Worm (Caenorhabditis elegans): ENCODE measurements around the gene B0252.3.

Gene B0252.3

DNA sequence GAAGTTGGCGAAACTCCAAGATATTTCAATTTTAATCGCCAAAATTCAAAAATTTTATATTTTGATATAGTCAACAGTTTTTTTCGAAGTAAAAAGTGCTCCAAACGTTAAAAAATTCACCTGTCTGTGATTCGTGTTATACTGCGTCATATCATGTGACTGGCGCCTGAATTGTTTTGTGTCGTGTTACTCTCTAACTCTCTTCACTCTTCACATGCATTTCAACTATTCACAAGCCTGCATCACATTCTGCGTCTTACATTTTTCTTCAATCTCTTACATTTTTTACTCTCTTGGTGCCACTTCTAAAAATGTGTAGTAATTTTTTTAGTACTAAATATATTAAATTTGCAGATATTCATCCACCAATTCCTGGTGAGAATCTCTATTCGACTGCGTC is 20.9 kb upstream of the B0252.3 start, which contains the start of gene flcn-1 (continued):
- TF ChIP-seq ets-5 (GFP tag; IDR thresholded peaks at IDR 0.05) (no peak), unc-98 (GFP tag; IDR thresholded peaks at IDR 0.05) (no peak), dsc-1 (tag; optimal IDR thresholded peaks at IDR 0.05) (peak; percentile 7), ceh-63 (GFP tag; optimal IDR thresholded peaks at IDR 0.05) (no peak), snu-23 (GFP tag; optimal IDR thresholded peaks at IDR 0.05) (peak; percentile 74), lir-3 (tag; optimal IDR thresholded peaks at IDR 0.05; ENCODE audit: poor library complexity) (peak; percentile 9), nhr-47 (tag; optimal IDR thresholded peaks at IDR 0.05) (peak; percentile 67), dpl-1 (GFP tag; optimal IDR thresholded peaks at IDR 0.05) (peak in 2 of 3 experiments; percentile 10 to 37), lin-39 (tag; optimal IDR thresholded peaks at IDR 0.05) (peak; percentile 6), fkh-8 (tag; optimal IDR thresholded peaks at IDR 0.05) (peak; percentile 81), mep-1 (tag; optimal IDR thresholded peaks at IDR 0.05) (peak; percentile 76), C04F5.9 (tag; optimal IDR thresholded peaks at IDR 0.05) (peak; percentile 68), lsy-2 (tag; optimal IDR thresholded peaks at IDR 0.05) (peak; percentile 35 to 67), hpl-2 (GFP tag; optimal IDR thresholded peaks at IDR 0.05) (no peak), lin-14 (GFP tag; optimal IDR thresholded peaks at IDR 0.05) (peak; percentile 85), rnt-1 (tag; optimal IDR thresholded peaks at IDR 0.05) (peak; percentile 40), sptf-1 (tag; optimal IDR thresholded peaks at IDR 0.05) (no peak), hlh-4 (tag; optimal IDR thresholded peaks at IDR 0.05) (peak; percentile 45), nhr-77 (tag; optimal IDR thresholded peaks at IDR 0.05) (no peak), elt-2 (tag; optimal IDR thresholded peaks at IDR 0.05) (peak; percentile 41), egl-13 (tag; optimal IDR thresholded peaks at IDR 0.05) (peak; percentile 50), unc-30 (tag; optimal IDR thresholded peaks at IDR 0.05) (no peak), jun-1 (tag; optimal IDR thresholded peaks at IDR 0.05) (no peak), nhr-19 (GFP tag; conservative IDR thresholded peaks at IDR 0.05) (peak; percentile 42), nhr-90 (tag; optimal IDR thresholded peaks at IDR 0.05; ENCODE audit: poor library complexity) (peak; percentile 41)

DNA sequence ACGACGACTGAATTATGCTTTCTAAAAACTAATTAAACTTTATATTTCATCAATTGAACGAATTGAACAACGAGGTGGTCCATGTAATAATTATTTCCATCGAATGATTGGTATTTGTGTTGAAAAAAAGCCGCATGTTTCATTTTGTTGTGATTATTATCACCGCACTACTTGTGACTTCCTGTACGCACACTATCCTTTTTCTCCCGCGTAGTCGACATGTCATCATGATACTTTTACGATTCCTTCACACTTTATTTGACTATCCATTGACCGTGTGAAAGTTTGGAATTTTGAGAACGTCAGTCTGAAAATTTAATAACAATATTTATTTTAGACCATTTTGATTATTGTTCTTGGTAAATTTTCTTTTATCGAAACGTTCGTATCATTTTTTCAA is 20.0 kb upstream of the B0252.3 start, which contains the start of gene F22D3.4:
F22D3.4 (minus strand) TSS at position 1 of the 400 bp plus-strand sequence.
- TF ChIP-seq lin-35 (GFP tag; optimal IDR thresholded peaks at IDR 0.05), result peak in 1 of 2 experiments; percentile 30
- TF ChIP-seq nhr-90 (tag; optimal IDR thresholded peaks at IDR 0.05; ENCODE audit: poor library complexity), result no peak
- TF ChIP-seq blmp-1 (tag; optimal IDR thresholded peaks at IDR 0.05), result peak; percentile 14
- TF ChIP-seq nhr-28 (tag; optimal IDR thresholded peaks at IDR 0.05), result no peak
- no peak for TF ChIP-seq lin-13 (GFP tag; optimal IDR thresholded peaks at IDR 0.05)

DNA sequence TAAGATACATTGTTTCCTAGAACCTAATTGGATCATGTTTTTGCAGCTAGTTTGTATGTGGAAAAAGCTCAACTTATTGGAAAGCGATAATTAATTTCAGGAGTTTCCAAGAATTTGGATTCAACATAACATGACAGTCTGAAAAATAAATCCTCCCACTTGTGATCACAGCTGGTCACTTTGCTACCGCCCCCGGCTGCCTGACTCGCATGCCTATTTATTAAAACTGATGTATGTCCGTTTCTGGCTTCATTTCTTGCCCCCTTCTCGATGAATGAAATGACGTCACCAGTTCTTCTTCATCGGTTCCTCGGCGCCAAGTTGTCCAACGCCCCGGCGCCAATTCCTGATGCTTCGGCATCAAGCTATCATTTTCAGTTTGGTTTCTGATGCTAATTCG is 19.5 kb upstream of the B0252.3 start:
- TF ChIP-seq unc-130 (tag; optimal IDR thresholded peaks at IDR 0.05), result no peak
- TF ChIP-seq vab-15 (tag; optimal IDR thresholded peaks at IDR 0.05), result no peak
- no peak for TF ChIP-seq jun-1 (tag; optimal IDR thresholded peaks at IDR 0.05)
- TF ChIP-seq ztf-11 (tag; optimal IDR thresholded peaks at IDR 0.05), result peak in 1 of 2 experiments; percentile 10
- TF ChIP-seq pax-3 (tag; optimal IDR thresholded peaks at IDR 0.05), result no peak
- no peak for TF ChIP-seq fkh-10 (GFP tag; optimal IDR thresholded peaks at IDR 0.05)
- no peak for TF ChIP-seq ceh-88 (GFP tag; IDR thresholded peaks at IDR 0.05)
- no peak for TF ChIP-seq sox-4 (tag; optimal IDR thresholded peaks at IDR 0.05)
- TF ChIP-seq nhr-77 (tag; optimal IDR thresholded peaks at IDR 0.05), result no peak
- no peak for TF ChIP-seq nhr-76 (tag; optimal IDR thresholded peaks at IDR 0.05)
- TF ChIP-seq hlh-4 (tag; optimal IDR thresholded peaks at IDR 0.05), result peak; percentile 33

DNA sequence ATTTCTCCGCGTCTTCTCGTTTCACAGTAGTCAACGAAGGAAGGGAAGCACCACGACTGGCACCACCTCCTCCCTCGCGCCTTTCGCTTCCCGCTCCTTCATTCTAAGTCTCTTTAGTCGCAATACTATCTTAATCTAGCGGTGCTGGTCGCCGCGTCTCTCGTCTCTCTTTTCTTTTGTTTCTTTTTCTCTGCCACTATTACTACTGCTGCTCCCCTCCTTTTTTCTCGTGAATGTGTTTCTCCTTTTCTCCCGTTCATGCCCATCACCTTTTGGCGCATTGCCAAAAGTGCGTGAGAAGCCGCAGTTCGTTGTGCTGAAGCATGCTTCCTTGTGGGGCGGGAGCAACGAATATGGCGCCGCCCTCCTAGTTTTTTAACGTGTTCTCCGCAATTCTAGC is 18.9 kb upstream of the B0252.3 start:
- TF ChIP-seq swsn-7 (tag; optimal IDR thresholded peaks at IDR 0.05) (peak; percentile 67), nhr-84 (tag; optimal IDR thresholded peaks at IDR 0.05) (no peak), dsc-1 (tag; optimal IDR thresholded peaks at IDR 0.05) (no peak), aha-1 (tag; optimal IDR thresholded peaks at IDR 0.05) (no peak), lin-13 (GFP tag; optimal IDR thresholded peaks at IDR 0.05) (peak; percentile 63), lin-39 (tag; optimal IDR thresholded peaks at IDR 0.05) (no peak), lin-15B (tag; optimal IDR thresholded peaks at IDR 0.05) (no peak), efl-1 (optimal IDR thresholded peaks at IDR 0.05) (peak; percentile 59 to 74), efl-1 (GFP tag; optimal IDR thresholded peaks at IDR 0.05 in 1 of 2) (peak; percentile 39 to 93), fkh-4 (tag; optimal IDR thresholded peaks at IDR 0.05; ENCODE audit: borderline replicate concordance) (no peak), nhr-76 (tag; optimal IDR thresholded peaks at IDR 0.05) (no peak), C16A3.4 (tag; optimal IDR thresholded peaks at IDR 0.05) (peak; percentile 1), sox-4 (tag; optimal IDR thresholded peaks at IDR 0.05) (no peak), nhr-28 (tag; optimal IDR thresholded peaks at IDR 0.05) (no peak), nhr-90 (tag; optimal IDR thresholded peaks at IDR 0.05; ENCODE audit: poor library complexity) (peak; percentile 50), rnt-1 (tag; optimal IDR thresholded peaks at IDR 0.05) (peak; percentile 55), efl-3 (GFP tag; optimal IDR thresholded peaks at IDR 0.05) (no peak), zag-1 (tag; optimal IDR thresholded peaks at IDR 0.05) (no peak), skn-1 (tag; optimal IDR thresholded peaks at IDR 0.05) (peak; percentile 76), unc-130 (tag; optimal IDR thresholded peaks at IDR 0.05) (peak; percentile 34), pax-3 (tag; optimal IDR thresholded peaks at IDR 0.05) (no peak)

Measured in whole organism, L1 larva.